Worm (Caenorhabditis elegans) whole organism, L3 larva: ENCODE results near the gene srw-136.

Source experiments
- R02D3.7 ChIP-seq: fragments of 150-350 bp; optimal IDR thresholded peaks from 2 replicates; lab custom pipeline; 2014; ENCODE audit warnings: missing biosample characterization, missing genetic modification characterization
- ZK546.5 ChIP-seq: sonication (generic microtip); optimal IDR thresholded peaks from 2 replicates; lab custom pipeline; 2017; ENCODE audit warnings: missing biosample characterization, missing genetic modification characterization
- aly-2 ChIP-seq: fragments of 150-350 bp; optimal IDR thresholded peaks from 2 replicates; lab custom pipeline; 2014; ENCODE audit warnings: missing biosample characterization, missing genetic modification characterization
- ama-1 ChIP-seq: fragments of 150-350 bp; optimal IDR thresholded peaks from 2 replicates; lab custom pipeline; 2018
- ceh-16 ChIP-seq: sonication (generic microtip); optimal IDR thresholded peaks from 2 replicates; lab custom pipeline; 2017; ENCODE audit warnings: missing biosample characterization, missing genetic modification characterization
- ceh-28 ChIP-seq: fragments of 150-350 bp; optimal IDR thresholded peaks from 2 replicates; lab custom pipeline; 2014; ENCODE audit warnings: missing biosample characterization, missing genetic modification reagents, missing genetic modification characterization
- ceh-82 ChIP-seq: fragments of 150-350 bp; optimal IDR thresholded peaks from 2 replicates; lab custom pipeline; 2014; ENCODE audit warnings: missing biosample characterization, missing genetic modification characterization
- ceh-9 ChIP-seq: sonication (generic microtip); optimal IDR thresholded peaks from 2 replicates; lab custom pipeline; 2018; ENCODE audit warnings: missing biosample characterization, missing genetic modification characterization
- daf-12 ChIP-seq: fragments of 150-350 bp; optimal IDR thresholded peaks from 2 replicates; lab custom pipeline; 2014; ENCODE audit warnings: missing biosample characterization, missing genetic modification reagents, missing genetic modification characterization
- elt-1 ChIP-seq: fragments of 150-350 bp; optimal IDR thresholded peaks from 2 replicates; lab custom pipeline; 2014; ENCODE audit warnings: missing biosample characterization, missing genetic modification characterization
- eor-1 ChIP-seq, 2 experiments: fragments of 150-350 bp; optimal IDR thresholded peaks; 2 replicates each; lab custom pipeline; 2014 to 2018; ENCODE audit warnings: missing biosample characterization in 2 of 2, missing genetic modification characterization in 2 of 2
- fkh-2 ChIP-seq: fragments of 150-350 bp; optimal IDR thresholded peaks from 2 replicates; lab custom pipeline; 2014; ENCODE audit warnings: missing biosample characterization, missing genetic modification reagents, missing genetic modification characterization
- fos-1 ChIP-seq: fragments of 150-350 bp; optimal IDR thresholded peaks from 2 replicates; lab custom pipeline; 2014; ENCODE audit warnings: missing biosample characterization, missing genetic modification characterization
- hmg-11 ChIP-seq: sonication (generic microtip); optimal IDR thresholded peaks from 2 replicates; lab custom pipeline; 2016; ENCODE audit warnings: missing genetic modification characterization, missing compliant biosample characterization
- jun-1 ChIP-seq: fragments of 150-350 bp; optimal IDR thresholded peaks from 2 replicates; lab custom pipeline; 2014; ENCODE audit warnings: missing biosample characterization, missing genetic modification reagents, missing genetic modification characterization
- lin-15B ChIP-seq: fragments of 150-350 bp; optimal IDR thresholded peaks from 2 replicates; lab custom pipeline; 2014; ENCODE audit warnings: missing biosample characterization, missing genetic modification characterization
- lin-39 ChIP-seq: fragments of 150-350 bp; optimal IDR thresholded peaks from 2 replicates; lab custom pipeline; 2018; ENCODE audit warnings: missing biosample characterization, missing genetic modification reagents, missing genetic modification characterization
- lsy-12 ChIP-seq: sonication (generic microtip); optimal IDR thresholded peaks from 2 replicates; lab custom pipeline; 2016; ENCODE audit warnings: mild to moderate bottlenecking, missing genetic modification characterization, missing compliant biosample characterization
- nfya-1 ChIP-seq: sonication (generic microtip); optimal IDR thresholded peaks from 2 replicates; lab custom pipeline; 2017; ENCODE audit warnings: missing genetic modification characterization, mild to moderate bottlenecking, missing compliant biosample characterization, antibody characterized with exemption, moderate library complexity; ENCODE audit not compliant: insufficient read depth
- nhr-28 ChIP-seq: fragments of 150-350 bp; optimal IDR thresholded peaks from 2 replicates; lab custom pipeline; 2014; ENCODE audit warnings: missing biosample characterization, missing genetic modification characterization
- nhr-43 ChIP-seq: sonication (generic microtip); optimal IDR thresholded peaks from 2 replicates; lab custom pipeline; 2016; ENCODE audit warnings: mild to moderate bottlenecking, missing genetic modification characterization, missing compliant biosample characterization; ENCODE audit not compliant: poor library complexity, severe bottlenecking
- nhr-76 ChIP-seq: fragments of 150-350 bp; sonication (generic microtip); optimal IDR thresholded peaks from 5 replicates; lab custom pipeline; 2014; ENCODE audit warnings: missing biosample characterization, missing genetic modification characterization
- nhr-77 ChIP-seq: fragments of 150-350 bp; optimal IDR thresholded peaks from 2 replicates; lab custom pipeline; 2014; ENCODE audit warnings: missing biosample characterization, missing genetic modification characterization
- sea-2 ChIP-seq: fragments of 150-350 bp; sonication (generic microtip); optimal IDR thresholded peaks from 4 replicates; lab custom pipeline; 2014; ENCODE audit warnings: missing biosample characterization, missing genetic modification reagents, missing genetic modification characterization
- skn-1 ChIP-seq: fragments of 150-350 bp; optimal IDR thresholded peaks from 2 replicates; lab custom pipeline; 2014; ENCODE audit warnings: missing biosample characterization, missing genetic modification characterization
- snpc-4 ChIP-seq: fragments of 150-350 bp; optimal IDR thresholded peaks from 2 replicates; lab custom pipeline; 2014; ENCODE audit warnings: missing biosample characterization, missing genetic modification characterization
- tbx-2 ChIP-seq: sonication (generic microtip); optimal IDR thresholded peaks from 2 replicates; lab custom pipeline; 2016; ENCODE audit warnings: mild to moderate bottlenecking, missing genetic modification characterization, missing compliant biosample characterization
- unc-62 ChIP-seq: fragments of 150-350 bp; sonication (generic microtip); optimal IDR thresholded peaks from 4 replicates; lab custom pipeline; 2014; ENCODE audit warnings: missing biosample characterization, missing genetic modification reagents, missing genetic modification characterization
- zag-1 ChIP-seq: fragments of 150-350 bp; optimal IDR thresholded peaks from 2 replicates; lab custom pipeline; 2014; ENCODE audit warnings: missing biosample characterization, missing genetic modification characterization
- ztf-4 ChIP-seq: fragments of 150-350 bp; optimal IDR thresholded peaks from 2 replicates; lab custom pipeline; 2014; ENCODE audit warnings: missing biosample characterization, missing genetic modification characterization

Gene srw-136

ce11 chrV:2962960-2963359, 47.4 kb downstream of the srw-136 start, which contains the start of gene srw-138:
Gene srw-138 (minus strand): TSS chrV:2963060.
- TF ChIP-seq elt-1 (no peak), snpc-4 (tag; lab: Kevin White, UChicago) (no peak), fkh-2 (tag; lab: Kevin White, UChicago) (no peak), eor-1 (tag; optimal IDR thresholded peaks at IDR 0.05; lab: Kevin White, UChicago) (no peak), daf-12 (tag; lab: Kevin White, UChicago) (no peak), aly-2 (no peak), R02D3.7 (tag; lab: Kevin White, UChicago) (no peak), sea-2 (GFP tag; lab: Kevin White, UChicago) (no peak), ceh-82 (tag; lab: Kevin White, UChicago) (no peak), ceh-9 (tag; lab: Kevin White, UChicago) (no peak), zag-1 (tag; lab: Kevin White, UChicago) (no peak), skn-1 (tag; lab: Kevin White, UChicago) (no peak), lin-15B (tag; lab: Kevin White, UChicago) (no peak), ztf-4 (tag; lab: Kevin White, UChicago) (no peak), ceh-16 (tag; lab: Kevin White, UChicago) (no peak), hmg-11 (no peak), nhr-77 (no peak), ZK546.5 (tag; lab: Kevin White, UChicago) (no peak)
- TF ChIP-seq, all 47 proteins: peak for 0

ce11 chrV:2960894-2961293, 49.5 kb downstream of the srw-136 start, which contains the start of gene srw-144:
Gene srw-144 (minus strand): TSS chrV:2960994.
- no peak for TF ChIP-seq jun-1 (tag; lab: Kevin White, UChicago)
- TF ChIP-seq lin-39 = no peak
- TF ChIP-seq ceh-9 (tag; lab: Kevin White, UChicago) = no peak
- TF ChIP-seq zag-1 (tag; lab: Kevin White, UChicago) = no peak
- TF ChIP-seq fos-1 (tag; lab: Kevin White, UChicago) = no peak
- no peak for TF ChIP-seq daf-12 (tag; lab: Kevin White, UChicago)
- no peak for TF ChIP-seq ZK546.5 (tag; lab: Kevin White, UChicago)
- TF ChIP-seq ceh-28 (tag; lab: Kevin White, UChicago) = no peak
- TF ChIP-seq lsy-12 (tag; lab: Kevin White, UChicago) = no peak
- TF ChIP-seq unc-62 (GFP tag; lab: Kevin White, UChicago) = no peak
- TF ChIP-seq ama-1 = no peak
- no peak for TF ChIP-seq tbx-2 (tag; lab: Kevin White, UChicago)
- no peak for TF ChIP-seq elt-1
- TF ChIP-seq nhr-43 (tag; lab: Kevin White, UChicago) = no peak
- no peak for TF ChIP-seq nfya-1 (tag; lab: Kevin White, UChicago)
- TF ChIP-seq fkh-2 (tag; lab: Kevin White, UChicago) = no peak
- TF ChIP-seq nhr-76 (tag; lab: Kevin White, UChicago) = no peak
- no peak for TF ChIP-seq nhr-28 (tag; lab: Kevin White, UChicago)
